Worm (Caenorhabditis elegans) whole organism, L3 larva: ENCODE measurements around the gene B0334.10.

ENCODE experiments used
- R02D3.7 ChIP-seq: fragments of 150-350 bp; optimal IDR thresholded peaks from 2 replicates; lab custom pipeline; 2014; ENCODE audit warnings: missing biosample characterization, missing genetic modification characterization
- ama-1 ChIP-seq: fragments of 150-350 bp; optimal IDR thresholded peaks from 2 replicates; lab custom pipeline; 2018
- ceh-28 ChIP-seq: fragments of 150-350 bp; optimal IDR thresholded peaks from 2 replicates; lab custom pipeline; 2014; ENCODE audit warnings: missing biosample characterization, missing genetic modification reagents, missing genetic modification characterization
- ceh-82 ChIP-seq: fragments of 150-350 bp; optimal IDR thresholded peaks from 2 replicates; lab custom pipeline; 2014; ENCODE audit warnings: missing biosample characterization, missing genetic modification characterization
- ceh-9 ChIP-seq: sonication (generic microtip); optimal IDR thresholded peaks from 2 replicates; lab custom pipeline; 2018; ENCODE audit warnings: missing biosample characterization, missing genetic modification characterization
- daf-12 ChIP-seq: fragments of 150-350 bp; optimal IDR thresholded peaks from 2 replicates; lab custom pipeline; 2014; ENCODE audit warnings: missing biosample characterization, missing genetic modification reagents, missing genetic modification characterization
- egl-27 ChIP-seq: sonication (generic microtip); optimal IDR thresholded peaks from 4 replicates; lab custom pipeline; 2017; ENCODE audit warnings: missing biosample characterization, missing genetic modification reagents, missing genetic modification characterization
- egl-5 ChIP-seq: fragments of 150-350 bp; optimal IDR thresholded peaks from 2 replicates; lab custom pipeline; 2017; ENCODE audit warnings: missing biosample characterization, missing genetic modification reagents, missing genetic modification characterization, inconsistent platforms
- elt-1 ChIP-seq: fragments of 150-350 bp; optimal IDR thresholded peaks from 2 replicates; lab custom pipeline; 2014; ENCODE audit warnings: missing biosample characterization, missing genetic modification characterization
- elt-2 ChIP-seq: sonication (generic microtip); optimal IDR thresholded peaks from 2 replicates; lab custom pipeline; 2016; ENCODE audit warnings: missing genetic modification reagents, mild to moderate bottlenecking, missing genetic modification characterization, missing compliant biosample characterization
- elt-3 ChIP-seq, 3 experiments: fragments of 150-350 bp in 1 of 3; sonication (generic microtip) in 2 of 3; optimal IDR thresholded peaks; 2 replicates in 2 of 3; 4 replicates in 1 of 3; lab custom pipeline; 2014 to 2017; ENCODE audit warnings: missing biosample characterization in 3 of 3, missing genetic modification characterization in 3 of 3
- eor-1 ChIP-seq, 2 experiments: fragments of 150-350 bp; optimal IDR thresholded peaks; 2 replicates each; lab custom pipeline; 2014 to 2018; ENCODE audit warnings: missing biosample characterization in 2 of 2, missing genetic modification characterization in 2 of 2
- fkh-10 ChIP-seq: sonication (generic microtip); optimal IDR thresholded peaks from 2 replicates; lab custom pipeline; 2017; ENCODE audit warnings: missing biosample characterization, missing genetic modification reagents, missing genetic modification characterization
- fkh-2 ChIP-seq: fragments of 150-350 bp; optimal IDR thresholded peaks from 2 replicates; lab custom pipeline; 2014; ENCODE audit warnings: missing biosample characterization, missing genetic modification reagents, missing genetic modification characterization
- hmg-11 ChIP-seq: sonication (generic microtip); optimal IDR thresholded peaks from 2 replicates; lab custom pipeline; 2016; ENCODE audit warnings: missing genetic modification characterization, missing compliant biosample characterization
- jun-1 ChIP-seq: fragments of 150-350 bp; optimal IDR thresholded peaks from 2 replicates; lab custom pipeline; 2014; ENCODE audit warnings: missing biosample characterization, missing genetic modification reagents, missing genetic modification characterization
- lin-15B ChIP-seq: fragments of 150-350 bp; optimal IDR thresholded peaks from 2 replicates; lab custom pipeline; 2014; ENCODE audit warnings: missing biosample characterization, missing genetic modification characterization
- lin-39 ChIP-seq: fragments of 150-350 bp; optimal IDR thresholded peaks from 2 replicates; lab custom pipeline; 2018; ENCODE audit warnings: missing biosample characterization, missing genetic modification reagents, missing genetic modification characterization
- lsy-12 ChIP-seq: sonication (generic microtip); optimal IDR thresholded peaks from 2 replicates; lab custom pipeline; 2016; ENCODE audit warnings: mild to moderate bottlenecking, missing genetic modification characterization, missing compliant biosample characterization
- mdl-1 ChIP-seq: fragments of 150-350 bp; optimal IDR thresholded peaks from 2 replicates; lab custom pipeline; 2014; ENCODE audit warnings: missing biosample characterization, missing genetic modification characterization
- mml-1 ChIP-seq: fragments of 150-350 bp; sonication (generic microtip); optimal IDR thresholded peaks from 3 replicates; lab custom pipeline; 2014; ENCODE audit warnings: missing biosample characterization, missing genetic modification characterization
- nfya-1 ChIP-seq: sonication (generic microtip); optimal IDR thresholded peaks from 2 replicates; lab custom pipeline; 2017; ENCODE audit warnings: missing genetic modification characterization, mild to moderate bottlenecking, missing compliant biosample characterization, antibody characterized with exemption, moderate library complexity; ENCODE audit not compliant: insufficient read depth
- nhr-11 ChIP-seq: fragments of 150-350 bp; optimal IDR thresholded peaks from 2 replicates; lab custom pipeline; 2014; ENCODE audit warnings: missing biosample characterization, missing genetic modification characterization
- nhr-12 ChIP-seq: fragments of 150-350 bp; optimal IDR thresholded peaks from 2 replicates; lab custom pipeline; 2014; ENCODE audit warnings: missing biosample characterization, missing genetic modification characterization
- nhr-23 ChIP-seq: fragments of 150-350 bp; optimal IDR thresholded peaks from 2 replicates; lab custom pipeline; 2014; ENCODE audit warnings: missing biosample characterization, missing genetic modification reagents, missing genetic modification characterization
- nhr-25 ChIP-seq: sonication (generic microtip); optimal IDR thresholded peaks from 2 replicates; lab custom pipeline; 2017; ENCODE audit warnings: missing biosample characterization, missing genetic modification characterization
- nhr-43 ChIP-seq: sonication (generic microtip); optimal IDR thresholded peaks from 2 replicates; lab custom pipeline; 2016; ENCODE audit warnings: mild to moderate bottlenecking, missing genetic modification characterization, missing compliant biosample characterization; ENCODE audit not compliant: poor library complexity, severe bottlenecking
- nhr-67 ChIP-seq: fragments of 150-350 bp; optimal IDR thresholded peaks from 2 replicates; lab custom pipeline; 2014; ENCODE audit warnings: missing biosample characterization, missing genetic modification characterization
- nhr-76 ChIP-seq: fragments of 150-350 bp; sonication (generic microtip); optimal IDR thresholded peaks from 5 replicates; lab custom pipeline; 2014; ENCODE audit warnings: missing biosample characterization, missing genetic modification characterization
- nhr-77 ChIP-seq: fragments of 150-350 bp; optimal IDR thresholded peaks from 2 replicates; lab custom pipeline; 2014; ENCODE audit warnings: missing biosample characterization, missing genetic modification characterization
- pha-4 ChIP-seq: fragments of 150-350 bp; optimal IDR thresholded peaks from 2 replicates; lab custom pipeline; 2014; ENCODE audit warnings: missing biosample characterization, missing genetic modification reagents, missing genetic modification characterization
- pqm-1 ChIP-seq: fragments of 150-350 bp; optimal IDR thresholded peaks from 2 replicates; lab custom pipeline; 2017; ENCODE audit warnings: missing biosample characterization, missing genetic modification characterization, inconsistent platforms
- snpc-4 ChIP-seq: fragments of 150-350 bp; optimal IDR thresholded peaks from 2 replicates; lab custom pipeline; 2014; ENCODE audit warnings: missing biosample characterization, missing genetic modification characterization
- tbx-2 ChIP-seq: sonication (generic microtip); optimal IDR thresholded peaks from 2 replicates; lab custom pipeline; 2016; ENCODE audit warnings: mild to moderate bottlenecking, missing genetic modification characterization, missing compliant biosample characterization
- unc-62 ChIP-seq: fragments of 150-350 bp; sonication (generic microtip); optimal IDR thresholded peaks from 4 replicates; lab custom pipeline; 2014; ENCODE audit warnings: missing biosample characterization, missing genetic modification reagents, missing genetic modification characterization
- zag-1 ChIP-seq: fragments of 150-350 bp; optimal IDR thresholded peaks from 2 replicates; lab custom pipeline; 2014; ENCODE audit warnings: missing biosample characterization, missing genetic modification characterization
- ztf-4 ChIP-seq: fragments of 150-350 bp; optimal IDR thresholded peaks from 2 replicates; lab custom pipeline; 2014; ENCODE audit warnings: missing biosample characterization, missing genetic modification characterization

The B0334.10 gene

DNA sequence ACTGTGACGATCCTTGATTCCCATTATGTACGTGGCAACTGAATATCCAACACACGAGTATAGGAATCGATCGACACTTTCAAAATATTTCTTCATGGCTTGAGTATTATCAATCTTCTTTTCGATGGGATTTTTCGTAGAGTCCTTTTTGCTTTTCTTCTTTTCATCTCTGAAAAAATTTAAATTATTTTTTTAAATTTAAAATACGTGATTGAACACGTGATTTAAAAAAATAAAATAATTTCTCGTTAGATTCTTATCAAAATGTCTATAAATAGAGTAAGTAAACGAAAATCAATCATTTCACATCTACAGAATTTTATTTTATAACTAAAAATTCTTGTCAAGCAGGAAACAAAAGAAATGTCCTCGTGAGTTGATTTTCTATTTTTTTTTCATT is 3.0 kb downstream of the B0334.10 start, which contains the start of gene Y62F5A.10:
Gene Y62F5A.10, plus strand, starts transcription at position 301 of the 400 bp plus-strand sequence.
- TF ChIP-seq pqm-1 (tag; lab: Kevin White, UChicago) (no peak), nhr-23 (tag; lab: Kevin White, UChicago) (no peak), elt-3 (tag; optimal IDR thresholded peaks at IDR 0.05; lab: Kevin White, UChicago) (no peak), nhr-12 (tag; lab: Kevin White, UChicago) (no peak)

- no peak for TF ChIP-seq elt-3 (tag; optimal IDR thresholded peaks at IDR 0.05; lab: Kevin White, UChicago)
- no peak for TF ChIP-seq nhr-12 (tag; lab: Kevin White, UChicago)
These were observed 8.7 kb downstream of the B0334.10 start, which contains the start of gene age-1 for ce11 chrII:11526954-11527353. TSS of gene age-1 (minus strand) at chrII:11527054.

DNA sequence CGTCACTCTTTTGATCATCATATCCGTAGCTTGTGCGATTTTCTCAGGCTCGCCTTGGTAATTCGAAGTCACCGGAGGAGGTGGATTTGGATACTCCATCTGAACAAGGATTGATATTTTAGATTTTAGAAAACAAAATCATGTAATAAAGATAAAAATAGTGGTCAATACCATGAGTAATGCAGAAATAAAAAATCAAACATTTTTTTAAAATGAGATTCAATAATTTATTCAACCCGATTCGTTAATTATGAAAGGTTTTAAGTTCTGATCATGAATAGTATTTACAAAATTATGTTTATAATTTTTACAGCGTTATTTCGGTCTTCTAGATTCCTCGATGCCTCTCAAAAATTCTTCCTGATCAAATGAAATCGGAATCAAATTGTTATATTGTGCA is 15.4 kb downstream of the B0334.10 start, which contains the start of gene mdt-8:
Gene mdt-8, minus strand, starts transcription at position 101 of the 400 bp plus-strand sequence.
- no peak for TF ChIP-seq nhr-76 (tag; lab: Kevin White, UChicago)
- TF ChIP-seq daf-12 (tag; lab: Kevin White, UChicago) = no peak
- no peak for TF ChIP-seq hmg-11 (tag; lab: Kevin White, UChicago)
- no peak for TF ChIP-seq nhr-11 (tag; lab: Kevin White, UChicago)
- TF ChIP-seq elt-2 = no peak
- TF ChIP-seq ceh-9 = no peak
- TF ChIP-seq mml-1 (tag; lab: Kevin White, UChicago) = no peak
- TF ChIP-seq nhr-43 (tag; lab: Kevin White, UChicago) = no peak
- no peak for TF ChIP-seq jun-1 (tag; lab: Kevin White, UChicago)
- TF ChIP-seq unc-62 = no peak
- TF ChIP-seq snpc-4 (tag; lab: Kevin White, UChicago) = no peak
- TF ChIP-seq elt-3 (tag; optimal IDR thresholded peaks at IDR 0.05; lab: Kevin White, UChicago) = no peak
- no peak for TF ChIP-seq lin-15B (tag; lab: Kevin White, UChicago)
- no peak for TF ChIP-seq fkh-10 (GFP tag; lab: Kevin White, UChicago)
- TF ChIP-seq ama-1 (lab: Kevin White, UChicago) = no peak
- no peak for TF ChIP-seq egl-27
- TF ChIP-seq ceh-82 (tag; lab: Kevin White, UChicago) = no peak
- no peak for TF ChIP-seq nfya-1 (tag; lab: Kevin White, UChicago)

DNA sequence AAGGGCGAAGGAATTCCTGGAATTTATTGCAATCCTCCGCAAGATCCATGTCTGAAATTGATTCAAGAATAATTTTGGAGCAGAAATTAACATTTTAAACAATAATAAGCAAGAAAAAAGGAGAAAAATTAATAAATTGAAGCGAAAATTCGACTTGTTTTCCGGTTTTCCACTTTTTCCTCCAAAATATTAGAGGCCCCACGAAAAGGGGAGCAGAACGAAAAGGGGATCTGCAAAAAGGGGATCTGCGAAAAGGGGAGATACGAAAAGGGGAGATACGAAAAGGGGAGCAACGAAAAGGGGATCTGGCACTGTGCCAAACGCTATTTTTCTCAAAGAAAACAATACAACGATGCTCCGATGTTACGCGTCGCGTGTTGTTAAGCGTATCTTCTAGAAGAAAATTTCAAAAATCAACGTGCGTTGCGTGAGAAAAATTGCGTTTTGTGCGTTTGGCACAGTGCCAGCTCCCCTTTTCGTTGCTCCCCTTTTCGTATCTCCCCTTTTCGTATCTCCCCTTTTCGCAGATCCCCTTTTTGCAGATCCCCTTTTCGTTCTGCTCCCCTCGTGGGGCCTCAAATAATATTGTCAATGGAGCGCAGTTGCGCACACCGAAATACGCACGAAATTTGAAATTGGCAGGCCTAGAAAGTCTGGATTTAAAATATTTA is 16.3 kb downstream of the B0334.10 start, which contains the start of gene Y62F5A.12:
Gene Y62F5A.12, minus strand, starts transcription at position 51 of the 671 bp plus-strand sequence.
- TF ChIP-seq nhr-23 (tag; lab: Kevin White, UChicago) (peak; percentile 64), lin-39 (tag; lab: Kevin White, UChicago) (peak; percentile 36), ceh-28 (tag; lab: Kevin White, UChicago) (peak; percentile 72), nfya-1 (tag; lab: Kevin White, UChicago) (peak; percentile 54), tbx-2 (tag; lab: Kevin White, UChicago) (peak; percentile 47), fkh-10 (GFP tag; lab: Kevin White, UChicago) (peak; percentile 18), elt-2 (peak; percentile 40), lin-15B (tag; lab: Kevin White, UChicago) (peak; percentile 81), ceh-82 (tag; lab: Kevin White, UChicago) (peak; percentile 67), ztf-4 (tag; lab: Kevin White, UChicago) (peak; percentile 18), pha-4 (tag; lab: Kevin White, UChicago) (peak; percentile 67), jun-1 (tag; lab: Kevin White, UChicago) (peak; percentile 77), nhr-25 (tag; lab: Kevin White, UChicago) (peak; percentile 46), nhr-43 (tag; lab: Kevin White, UChicago) (peak; percentile 67), nhr-11 (tag; lab: Kevin White, UChicago) (peak; percentile 2), lsy-12 (peak; percentile 81), snpc-4 (tag; lab: Kevin White, UChicago) (peak; percentile 76), R02D3.7 (tag; lab: Kevin White, UChicago) (peak; percentile 57), hmg-11 (tag; lab: Kevin White, UChicago) (peak; percentile 18)
- TF ChIP-seq, all 47 proteins: peak for 19; not testable (repeated sequence) for 28

- no peak for TF ChIP-seq lin-15B (tag; lab: Kevin White, UChicago)
- no peak for TF ChIP-seq elt-1 (tag; lab: Kevin White, UChicago)
- no peak for TF ChIP-seq nhr-77 (tag; lab: Kevin White, UChicago)
- no peak for TF ChIP-seq jun-1 (tag; lab: Kevin White, UChicago)
- no peak for TF ChIP-seq mml-1 (tag; lab: Kevin White, UChicago)
- TF ChIP-seq daf-12 (tag; lab: Kevin White, UChicago) = no peak
- no peak for TF ChIP-seq zag-1 (tag; lab: Kevin White, UChicago)
- no peak for TF ChIP-seq elt-3 (tag; optimal IDR thresholded peaks at IDR 0.05; lab: Kevin White, UChicago)
- no peak for TF ChIP-seq nhr-12 (tag; lab: Kevin White, UChicago)
- TF ChIP-seq nfya-1 (tag; lab: Kevin White, UChicago) = no peak
- TF ChIP-seq fkh-2 (tag; lab: Kevin White, UChicago) = no peak
- TF ChIP-seq mdl-1 (tag; lab: Kevin White, UChicago) = no peak
- no peak for TF ChIP-seq egl-5
- no peak for TF ChIP-seq ztf-4 (tag; lab: Kevin White, UChicago)
- TF ChIP-seq nhr-67 = no peak
- TF ChIP-seq hmg-11 (tag; lab: Kevin White, UChicago) = no peak
- no peak for TF ChIP-seq elt-2
- TF ChIP-seq eor-1 (tag; optimal IDR thresholded peaks at IDR 0.05; lab: Kevin White, UChicago) = no peak
- no peak for TF ChIP-seq nhr-43 (tag; lab: Kevin White, UChicago)
These were observed 17.1 kb downstream of the B0334.10 start for ce11 chrII:11535429-11535828.
